Worm (Caenorhabditis elegans): ENCODE measurements around the gene col-43.

col-43 gene

ce11 chrV:8039606-8040005 lies 11.1 kb downstream of the col-43 start:
- no peak for TF ChIP-seq B0310.2 (tag; optimal IDR thresholded peaks at IDR 0.05)
- TF ChIP-seq ama-1 (optimal IDR thresholded peaks at IDR 0.05): peak; percentile 57
- TF ChIP-seq aly-1 (tag; optimal IDR thresholded peaks at IDR 0.05): no peak
- TF ChIP-seq sea-1 (GFP tag; conservative IDR thresholded peaks at IDR 0.05): 0 out of 2 replicates have a peak, but pooled peaks have one; percentile 28
- no peak for TF ChIP-seq scrt-1 (GFP tag; IDR thresholded peaks at IDR 0.05)

- TF ChIP-seq hmbx-1 (tag; optimal IDR thresholded peaks at IDR 0.05) (no peak), B0310.2 (tag; optimal IDR thresholded peaks at IDR 0.05) (peak; percentile 41), sea-1 (GFP tag; conservative IDR thresholded peaks at IDR 0.05) (no peak), ceh-13 (GFP tag; optimal IDR thresholded peaks at IDR 0.05) (no peak), scrt-1 (GFP tag; IDR thresholded peaks at IDR 0.05) (no peak), ceh-36 (tag; optimal IDR thresholded peaks at IDR 0.05) (no peak), ama-1 (optimal IDR thresholded peaks at IDR 0.05) (peak; percentile 62), flt-1 (GFP tag; IDR thresholded peaks at IDR 0.05) (peak; percentile 13; the same call in 1 of the 2 replicates)
Measured at ce11 chrV:8039085-8039525, 11.6 kb downstream of the col-43 start.

- TF ChIP-seq ceh-13 (GFP tag; optimal IDR thresholded peaks at IDR 0.05) (no peak), sea-1 (GFP tag; conservative IDR thresholded peaks at IDR 0.05) (no peak), B0310.2 (tag; optimal IDR thresholded peaks at IDR 0.05) (no peak), hmbx-1 (tag; optimal IDR thresholded peaks at IDR 0.05) (no peak), ets-7 (tag; optimal IDR thresholded peaks at IDR 0.05) (no peak), tbx-11 (GFP tag; IDR thresholded peaks at IDR 0.05) (no peak), tra-4 (tag; optimal IDR thresholded peaks at IDR 0.05) (no peak)
Measured at ce11 chrV:8035947-8036346, 14.8 kb downstream of the col-43 start, which contains the start of gene ZC513.14. TSS of gene ZC513.14 (minus strand) at chrV:8036047.

- TF ChIP-seq ets-7 (tag; optimal IDR thresholded peaks at IDR 0.05) (no peak), F13C5.2 (tag; optimal IDR thresholded peaks at IDR 0.05) (no peak), flt-1 (GFP tag; IDR thresholded peaks at IDR 0.05) (no peak), aly-1 (tag; optimal IDR thresholded peaks at IDR 0.05) (no peak), hmg-4 (GFP tag; optimal IDR thresholded peaks at IDR 0.05) (no peak), sea-1 (GFP tag; conservative IDR thresholded peaks at IDR 0.05) (no peak), tbx-37 (GFP tag; conservative IDR thresholded peaks at IDR 0.05) (no peak), scrt-1 (GFP tag; IDR thresholded peaks at IDR 0.05) (no peak), tbx-11 (GFP tag; IDR thresholded peaks at IDR 0.05) (no peak), B0310.2 (tag; optimal IDR thresholded peaks at IDR 0.05) (no peak), ama-1 (optimal IDR thresholded peaks at IDR 0.05) (no peak), pes-1 (GFP tag; IDR thresholded peaks at IDR 0.05) (no peak), ceh-36 (tag; optimal IDR thresholded peaks at IDR 0.05) (no peak), hnd-1 (tag; optimal IDR thresholded peaks at IDR 0.05) (no peak), tra-4 (tag; optimal IDR thresholded peaks at IDR 0.05) (no peak), hmbx-1 (tag; optimal IDR thresholded peaks at IDR 0.05) (no peak), ceh-13 (GFP tag; optimal IDR thresholded peaks at IDR 0.05) (no peak)
Measured at ce11 chrV:8034811-8035210, 15.9 kb downstream of the col-43 start, which contains the start of gene algn-12. TSS of gene algn-12 (plus strand) at chrV:8035111.

- no peak for TF ChIP-seq ceh-36 (tag; optimal IDR thresholded peaks at IDR 0.05)
- no peak for TF ChIP-seq scrt-1 (GFP tag; IDR thresholded peaks at IDR 0.05)
- TF ChIP-seq aly-1 (tag; optimal IDR thresholded peaks at IDR 0.05): no peak
- TF ChIP-seq sea-1 (GFP tag; conservative IDR thresholded peaks at IDR 0.05): no peak
- TF ChIP-seq ceh-13 (GFP tag; optimal IDR thresholded peaks at IDR 0.05): no peak
- no peak for TF ChIP-seq tbx-37 (GFP tag; conservative IDR thresholded peaks at IDR 0.05)
Measured at ce11 chrV:8031121-8031520, 19.6 kb downstream of the col-43 start, which contains the start of gene vars-1. TSS of gene vars-1 (plus strand) at chrV:8031411.

ce11 chrV:8028825-8029489 lies 21.8 kb downstream of the col-43 start, which contains the start of gene oma-2:
TSS of gene oma-2 (plus strand) at chrV:8029439.
- TF ChIP-seq ama-1 (optimal IDR thresholded peaks at IDR 0.05): no peak
- TF ChIP-seq hmg-4 (GFP tag; optimal IDR thresholded peaks at IDR 0.05): no peak
- no peak for TF ChIP-seq aly-1 (tag; optimal IDR thresholded peaks at IDR 0.05)
- no peak for TF ChIP-seq tbx-37 (GFP tag; conservative IDR thresholded peaks at IDR 0.05)

- no peak for TF ChIP-seq F13C5.2 (tag; optimal IDR thresholded peaks at IDR 0.05)
- no peak for TF ChIP-seq scrt-1 (GFP tag; IDR thresholded peaks at IDR 0.05)
- no peak for TF ChIP-seq ets-7 (tag; optimal IDR thresholded peaks at IDR 0.05)
- TF ChIP-seq ceh-13 (GFP tag; optimal IDR thresholded peaks at IDR 0.05): no peak
- TF ChIP-seq ceh-36 (tag; optimal IDR thresholded peaks at IDR 0.05): no peak
- no peak for TF ChIP-seq flt-1 (GFP tag; IDR thresholded peaks at IDR 0.05)
- TF ChIP-seq hnd-1 (tag; optimal IDR thresholded peaks at IDR 0.05): no peak
- TF ChIP-seq sea-1 (GFP tag; conservative IDR thresholded peaks at IDR 0.05): no peak
- TF ChIP-seq B0310.2 (tag; optimal IDR thresholded peaks at IDR 0.05): no peak
- no peak for TF ChIP-seq hmg-4 (GFP tag; optimal IDR thresholded peaks at IDR 0.05)
- no peak for TF ChIP-seq tbx-11 (GFP tag; IDR thresholded peaks at IDR 0.05)
- TF ChIP-seq aly-1 (tag; optimal IDR thresholded peaks at IDR 0.05): no peak
Measured at ce11 chrV:8027429-8028142, 23.1 kb downstream of the col-43 start.

- no peak for TF ChIP-seq sea-1 (GFP tag; conservative IDR thresholded peaks at IDR 0.05)
- no peak for TF ChIP-seq tbx-11 (GFP tag; IDR thresholded peaks at IDR 0.05)
- TF ChIP-seq aly-1 (tag; optimal IDR thresholded peaks at IDR 0.05): no peak
- TF ChIP-seq hmg-4 (GFP tag; optimal IDR thresholded peaks at IDR 0.05): no peak
- TF ChIP-seq tbx-37 (GFP tag; conservative IDR thresholded peaks at IDR 0.05): no peak
Measured at ce11 chrV:8026343-8026742, 24.4 kb downstream of the col-43 start, which contains the start of gene F43H9.4. TSS of gene F43H9.4 (plus strand) at chrV:8026708.
